Fruit fly (Drosophila melanogaster) whole organism, pupa: ENCODE results near the gene Pde9.

Source experiments
- CG10348 ChIP-seq: fragments of 200-800 bp; sonication (Bioruptor generic); IDR thresholded peaks from 2 replicates; pipeline ENCODE4 v1.3.6; 2022; ENCODE audit warnings: missing biosample characterization, missing genetic modification characterization
- CG12605 ChIP-seq: fragments of 200-800 bp; sonication (Bioruptor generic); IDR thresholded peaks from 2 replicates; pipeline ENCODE4 v1.3.6; 2022; ENCODE audit warnings: missing biosample characterization, missing genetic modification characterization
- CG13204 ChIP-seq: fragments of 200-800 bp; sonication (Bioruptor generic); optimal IDR thresholded peaks from 2 replicates; lab custom pipeline; 2018; ENCODE audit warnings: missing biosample characterization, mild to moderate bottlenecking, missing genetic modification characterization, moderate library complexity
- CG14655 ChIP-seq: fragments of 200-800 bp; sonication (Bioruptor generic); optimal IDR thresholded peaks from 3 replicates; lab custom pipeline; 2017; ENCODE audit warnings: mild to moderate bottlenecking, missing biosample characterization, missing genetic modification reagents, missing genetic modification characterization
- CG15710 ChIP-seq: fragments of 200-800 bp; sonication (Bioruptor generic); optimal IDR thresholded peaks from 2 replicates; lab custom pipeline; 2018; ENCODE audit warnings: missing biosample characterization, mild to moderate bottlenecking, missing genetic modification characterization, moderate library complexity
- CG17806 ChIP-seq: fragments of 200-800 bp; sonication (Bioruptor generic); optimal IDR thresholded peaks from 2 replicates; lab custom pipeline; 2018; ENCODE audit warnings: missing biosample characterization, mild to moderate bottlenecking, missing genetic modification characterization, moderate library complexity
- CG32121 ChIP-seq: fragments of 200-800 bp; sonication (Bioruptor generic); IDR thresholded peaks from 2 replicates; pipeline ENCODE4 v1.3.6; 2022; ENCODE audit warnings: missing biosample characterization, missing genetic modification characterization
- CG34367 ChIP-seq: fragments of 200-800 bp; sonication (Bioruptor generic); optimal IDR thresholded peaks from 2 replicates; lab custom pipeline; 2018; ENCODE audit warnings: missing biosample characterization, mild to moderate bottlenecking, missing genetic modification characterization
- CG4496 ChIP-seq: fragments of 200-800 bp; sonication (Bioruptor generic); IDR thresholded peaks from 3 replicates; pipeline ENCODE4 v1.3.6; 2022; ENCODE audit warnings: missing biosample characterization, missing genetic modification characterization
- CG8159 ChIP-seq: fragments of 200-800 bp; sonication (Bioruptor generic); optimal IDR thresholded peaks from 3 replicates; lab custom pipeline; 2018; ENCODE audit warnings: missing biosample characterization, mild to moderate bottlenecking, missing genetic modification characterization, moderate library complexity
- CG8301 ChIP-seq: fragments of 200-800 bp; sonication (Bioruptor generic); optimal IDR thresholded peaks from 2 replicates; lab custom pipeline; 2018; ENCODE audit warnings: missing biosample characterization, mild to moderate bottlenecking, missing genetic modification characterization
- CG9948 ChIP-seq: fragments of 200-800 bp; sonication (Bioruptor generic); optimal IDR thresholded peaks from 2 replicates; lab custom pipeline; 2018; ENCODE audit warnings: missing biosample characterization, mild to moderate bottlenecking, missing genetic modification characterization, moderate library complexity
- D1 ChIP-seq: fragments of 200-800 bp; sonication (Bioruptor generic); optimal IDR thresholded peaks from 2 replicates; lab custom pipeline; 2018; ENCODE audit warnings: missing biosample characterization, mild to moderate bottlenecking, missing genetic modification characterization, moderate library complexity
- EcR ChIP-seq: fragments of 200-800 bp; sonication (Bioruptor generic); optimal IDR thresholded peaks from 3 replicates; lab custom pipeline; 2019; ENCODE audit warnings: missing biosample characterization, missing genetic modification characterization, mild to moderate bottlenecking, moderate library complexity, missing genetic modification reagents
- Ets98B ChIP-seq: fragments of 200-800 bp; sonication (Bioruptor generic); IDR thresholded peaks from 2 replicates; pipeline ENCODE4 v1.3.6; 2022; ENCODE audit warnings: missing biosample characterization, missing genetic modification characterization
- Pif1A ChIP-seq: fragments of 200-800 bp; sonication (Bioruptor generic); optimal IDR thresholded peaks from 3 replicates; lab custom pipeline; 2016; ENCODE audit warnings: missing biosample characterization, missing genetic modification characterization
- Pif1B ChIP-seq: fragments of 200-800 bp; sonication (Bioruptor generic); optimal IDR thresholded peaks from 3 replicates; lab custom pipeline; 2016; ENCODE audit warnings: missing biosample characterization, missing genetic modification characterization
- Snoo ChIP-seq: fragments of 200-800 bp; sonication (Bioruptor generic); optimal IDR thresholded peaks from 3 replicates; lab custom pipeline; 2017; ENCODE audit warnings: missing biosample characterization, mild to moderate bottlenecking, missing genetic modification characterization, inconsistent platforms
- fd96Ca ChIP-seq: fragments of 200-800 bp; sonication (Bioruptor generic); IDR thresholded peaks from 3 replicates; pipeline ENCODE4 v1.3.6; 2022; ENCODE audit warnings: missing biosample characterization, missing genetic modification characterization
- gl ChIP-seq: fragments of 200-800 bp; sonication (Bioruptor generic); optimal IDR thresholded peaks from 2 replicates; lab custom pipeline; 2018; ENCODE audit warnings: missing biosample characterization, mild to moderate bottlenecking, missing genetic modification characterization
- rn ChIP-seq: fragments of 200-800 bp; sonication (Bioruptor generic); IDR thresholded peaks from 2 replicates; pipeline ENCODE4 v1.3.6; 2022; ENCODE audit warnings: missing biosample characterization, missing genetic modification characterization

Gene Pde9

DNA sequence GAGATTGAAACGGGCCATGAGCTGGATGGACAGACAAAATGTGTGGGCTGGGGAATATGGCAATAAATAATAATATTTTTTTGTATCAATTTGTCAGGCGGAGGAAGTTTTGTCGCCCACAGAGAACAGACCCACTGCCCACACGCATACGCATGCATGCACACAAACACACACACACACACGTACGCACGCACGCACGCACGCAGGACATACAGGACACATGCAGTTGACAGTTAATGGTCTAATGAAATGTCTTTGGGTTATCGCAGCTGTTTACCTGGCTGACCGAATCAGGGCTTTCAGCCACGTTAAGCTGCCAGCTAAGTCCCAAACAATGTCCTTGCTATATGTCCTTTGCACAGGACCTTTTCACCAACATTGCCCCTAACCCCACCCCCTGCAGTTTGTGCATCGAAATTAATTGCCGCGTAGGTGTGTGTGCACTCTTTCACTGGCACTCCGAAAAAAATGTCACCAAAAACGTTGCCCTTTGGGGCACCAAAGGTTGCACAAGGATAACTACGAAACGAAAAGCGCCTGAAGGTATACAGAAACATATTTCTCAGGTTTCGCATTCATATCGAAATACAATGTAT, 55.2 kb downstream of the Pde9 start:
- no peak for TF ChIP-seq rn (GFP tag; lab: Robert Waterston, UW)
- no peak for TF ChIP-seq CG10348 (GFP tag; lab: Robert Waterston, UW)
- no peak for TF ChIP-seq CG15710
- no peak for TF ChIP-seq Snoo (tag; lab: Kevin White, UChicago)
- no peak for TF ChIP-seq EcR (GFP tag; lab: Kevin White, UChicago)
- TF ChIP-seq CG8159 = no peak
- no peak for TF ChIP-seq CG34367 (tag; lab: Kevin White, UChicago)
- TF ChIP-seq CG4496 (GFP tag; lab: Robert Waterston, UW) = no peak
- TF ChIP-seq CG14655 = no peak
- no peak for TF ChIP-seq fd96Ca
- no peak for TF ChIP-seq CG12605 (GFP tag; lab: Robert Waterston, UW)
- no peak for TF ChIP-seq Ets98B
- no peak for TF ChIP-seq D1 (tag; lab: Kevin White, UChicago)
- TF ChIP-seq gl (tag; lab: Kevin White, UChicago) = no peak
- TF ChIP-seq CG17806 (tag; lab: Kevin White, UChicago) = no peak
- TF ChIP-seq Pif1A = no peak
- TF ChIP-seq CG9948 (tag; lab: Kevin White, UChicago) = no peak

DNA sequence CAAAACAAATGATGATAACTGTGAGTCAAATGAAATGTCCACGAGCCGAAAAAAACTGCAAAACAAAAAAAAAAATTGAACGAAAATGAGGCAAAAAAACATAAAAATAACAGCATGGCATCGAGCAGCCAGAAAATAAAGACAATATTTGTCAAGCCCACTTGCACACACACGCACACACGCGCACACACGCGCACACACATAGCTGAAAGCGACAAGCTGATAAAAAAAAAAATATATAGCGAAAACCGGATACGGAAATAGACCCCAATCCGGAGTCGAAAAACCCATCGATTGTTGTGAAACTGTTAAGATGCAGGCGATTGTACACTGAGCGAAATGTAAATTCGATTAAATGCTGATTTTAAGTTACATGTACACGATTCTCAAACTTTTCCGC, 57.1 kb downstream of the Pde9 start:
- TF ChIP-seq CG10348 (GFP tag; lab: Robert Waterston, UW) (no peak), D1 (tag; lab: Kevin White, UChicago) (no peak), EcR (GFP tag; lab: Kevin White, UChicago) (no peak), CG8301 (tag; lab: Kevin White, UChicago) (no peak), Pif1B (no peak), CG12605 (GFP tag; lab: Robert Waterston, UW) (no peak), Ets98B (no peak), CG15710 (no peak)
- TF ChIP-seq, all 21 proteins: peak for 0

DNA sequence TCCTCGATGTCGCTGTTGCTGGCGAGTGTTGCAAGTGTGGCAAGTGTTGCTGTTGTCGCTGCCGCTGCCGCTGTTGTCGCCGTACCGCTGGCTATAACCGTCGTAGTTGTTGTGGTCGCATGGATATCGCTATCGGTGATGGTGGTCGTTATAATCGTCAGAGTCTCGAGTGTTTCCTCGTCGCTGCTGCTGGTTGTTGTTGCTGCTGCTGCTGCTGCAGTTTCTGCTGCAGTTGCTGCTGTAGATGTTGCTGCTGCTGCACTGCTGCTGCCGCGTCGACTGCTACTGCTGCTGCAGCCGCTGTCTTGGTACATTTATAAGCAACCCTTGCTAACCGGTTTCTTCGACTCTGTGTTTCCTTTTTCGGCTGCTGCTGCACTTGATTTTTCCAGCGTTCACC, 65.8 kb downstream of the Pde9 start:
- TF ChIP-seq CG12605 (GFP tag; lab: Robert Waterston, UW) = no peak

- TF ChIP-seq fd96Ca (no peak), CG8159 (no peak), CG10348 (GFP tag; lab: Robert Waterston, UW) (no peak), CG9948 (tag; lab: Kevin White, UChicago) (no peak)
These were observed 75.6 kb downstream of the Pde9 start for dm6 chrX:12821556-12821955.

- TF ChIP-seq Pif1B = no peak
- no peak for TF ChIP-seq CG13204 (GFP tag; lab: Kevin White, UChicago)
- TF ChIP-seq CG32121 (GFP tag; lab: Robert Waterston, UW) = no peak
- no peak for TF ChIP-seq CG9948 (tag; lab: Kevin White, UChicago)
- TF ChIP-seq CG8301 (tag; lab: Kevin White, UChicago) = no peak
- no peak for TF ChIP-seq CG14655
- no peak for TF ChIP-seq Snoo (tag; lab: Kevin White, UChicago)
- no peak for TF ChIP-seq Pif1A
- no peak for TF ChIP-seq CG4496 (GFP tag; lab: Robert Waterston, UW)
- no peak for TF ChIP-seq Ets98B
- TF ChIP-seq CG34367 (tag; lab: Kevin White, UChicago) = no peak
These were observed 95.8 kb downstream of the Pde9 start, which contains the start of gene Nep6 for dm6 chrX:12801357-12801756. Gene Nep6 (plus strand): TSS chrX:12801661.

dm6 chrX:12784690-12785441, 112.3 kb downstream of the Pde9 start, which contains the start of gene CG32647:
Gene CG32647 (minus strand): TSS chrX:12784958.
- TF ChIP-seq CG8301 (tag; lab: Kevin White, UChicago) (no peak), gl (tag; lab: Kevin White, UChicago) (no peak), CG12605 (GFP tag; lab: Robert Waterston, UW) (0 out of 2 replicates have a peak, but pooled peaks have one; percentile 13)
- TF ChIP-seq, all 21 proteins: peak for 1

DNA sequence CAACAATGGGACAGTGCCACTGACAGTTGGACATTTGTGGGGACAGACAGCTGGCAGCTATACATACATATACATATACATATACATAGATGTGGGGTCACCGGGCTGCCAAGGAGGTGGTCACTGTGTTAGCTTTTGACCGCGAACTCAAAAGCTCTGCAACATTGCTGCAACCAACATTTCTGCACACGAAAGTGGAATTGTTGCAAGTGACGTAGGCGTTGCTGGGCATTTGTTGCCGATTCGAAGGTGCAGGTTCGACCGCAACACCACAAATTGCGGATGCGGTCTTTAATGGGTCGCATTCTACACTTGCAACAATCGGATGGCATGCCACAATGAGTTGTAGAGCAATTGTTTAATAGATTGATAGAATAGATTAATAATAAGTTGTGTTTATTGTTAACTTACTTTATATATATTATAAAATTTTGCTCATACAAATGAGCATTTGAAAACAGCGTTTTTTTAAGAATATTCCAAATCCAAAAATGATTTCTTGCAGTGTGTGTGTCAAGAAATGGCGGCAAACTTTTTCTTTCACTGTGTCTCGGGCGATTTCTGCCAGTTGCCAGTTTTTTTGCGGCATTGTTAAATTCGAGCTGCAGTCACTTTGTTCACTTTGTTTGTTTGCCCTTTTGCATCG, 119.2 kb downstream of the Pde9 start:
- TF ChIP-seq CG14655 (peak; percentile 48), CG8159 (peak; percentile 50), Pif1B (no peak), CG34367 (tag; lab: Kevin White, UChicago) (no peak), CG32121 (GFP tag; lab: Robert Waterston, UW) (peak; percentile 37; the same call in 1 of the 2 replicates), Ets98B (no peak), CG13204 (GFP tag; lab: Kevin White, UChicago) (no peak), CG4496 (GFP tag; lab: Robert Waterston, UW) (0 out of 3 replicates have a peak, but pooled peaks have one; percentile 16), D1 (tag; lab: Kevin White, UChicago) (no peak), CG9948 (tag; lab: Kevin White, UChicago) (no peak), CG10348 (GFP tag; lab: Robert Waterston, UW) (no peak), rn (GFP tag; lab: Robert Waterston, UW) (no peak), Pif1A (peak; percentile 11), CG17806 (tag; lab: Kevin White, UChicago) (no peak), fd96Ca (no peak), CG15710 (no peak), EcR (GFP tag; lab: Kevin White, UChicago) (no peak), CG12605 (GFP tag; lab: Robert Waterston, UW) (no peak), CG8301 (tag; lab: Kevin White, UChicago) (peak; percentile 19), Snoo (tag; lab: Kevin White, UChicago) (no peak), gl (tag; lab: Kevin White, UChicago) (no peak)
